Fruit fly (Drosophila melanogaster) whole organism, wandering third instar larva: ENCODE data around the gene Ero1L.

Experiments
- CG9705 ChIP-seq: fragments of 200-800 bp; sonication (Bioruptor generic); optimal IDR thresholded peaks from 2 replicates; lab custom pipeline; 2018; ENCODE audit warnings: missing biosample characterization, mild to moderate bottlenecking, missing genetic modification characterization
- Dfd ChIP-seq: fragments of >200 bp; optimal IDR thresholded peaks from 2 replicates; lab custom pipeline; 2017; ENCODE audit warnings: missing biosample characterization, missing genetic modification characterization
- Dif ChIP-seq: fragments of 200-275, 200-300 bp; sonication (Bioruptor generic); optimal IDR thresholded peaks from 2 replicates; lab custom pipeline; 2018; ENCODE audit warnings: missing biosample characterization, missing genetic modification characterization; ENCODE audit not compliant: partially characterized antibody
- HLH106 ChIP-seq: fragments of 200-800 bp; optimal IDR thresholded peaks from 3 replicates; lab custom pipeline; 2019; ENCODE audit warnings: missing biosample characterization, mild to moderate bottlenecking, missing genetic modification characterization, moderate library complexity
- Hnf4 ChIP-seq: fragments of 200-800 bp; sonication (Bioruptor generic); optimal IDR thresholded peaks from 2 replicates; lab custom pipeline; 2016; ENCODE audit warnings: missing biosample characterization, mild to moderate bottlenecking, missing genetic modification characterization
- Hr83 ChIP-seq: fragments of 200-300 bp; sonication (Bioruptor generic); optimal IDR thresholded peaks from 2 replicates; lab custom pipeline; 2016; ENCODE audit warnings: missing biosample characterization, mild to moderate bottlenecking, missing genetic modification characterization, moderate library complexity; ENCODE audit not compliant: poor library complexity, severe bottlenecking
- Jra ChIP-seq: sonication (Bioruptor generic); optimal IDR thresholded peaks from 2 replicates; lab custom pipeline; 2016; ENCODE audit warnings: missing biosample characterization, missing genetic modification characterization
- Myc ChIP-seq: fragments of >200 bp; optimal IDR thresholded peaks from 2 replicates; lab custom pipeline; 2017
- N ChIP-seq: fragments of >200 bp; optimal IDR thresholded peaks from 2 replicates; lab custom pipeline; 2018; ENCODE audit warnings: missing biosample characterization, missing external identifiers, missing genetic modification characterization
- OdsH ChIP-seq: fragments of 200-800 bp; sonication (Bioruptor generic); optimal IDR thresholded peaks from 2 replicates; lab custom pipeline; 2016; ENCODE audit warnings: missing biosample characterization, mild to moderate bottlenecking, missing genetic modification characterization
- Rel ChIP-seq, 2 experiments: fragments of 200-800 bp; sonication (Bioruptor generic) in 1 of 2; optimal IDR thresholded peaks; 2 replicates in 1 of 2; 3 replicates in 1 of 2; lab custom pipeline; 2016 to 2019; ENCODE audit warnings: mild to moderate bottlenecking in 2 of 2, missing biosample characterization in 2 of 2, missing genetic modification characterization in 2 of 2, moderate library complexity in 1 of 2
- Sp1 ChIP-seq: fragments of 200-800 bp; sonication (Bioruptor generic); optimal IDR thresholded peaks from 3 replicates; lab custom pipeline; 2019; ENCODE audit warnings: missing biosample characterization, mild to moderate bottlenecking, missing genetic modification characterization, moderate library complexity
- Vsx2 ChIP-seq: fragments of 200-300, 225-300 bp; sonication (Bioruptor generic); optimal IDR thresholded peaks from 2 replicates; lab custom pipeline; 2018; ENCODE audit warnings: missing biosample characterization, missing genetic modification characterization; ENCODE audit not compliant: partially characterized antibody
- br ChIP-seq: fragments of 200-800 bp; sonication (Bioruptor generic); optimal IDR thresholded peaks from 2 replicates; lab custom pipeline; 2016; ENCODE audit warnings: missing biosample characterization, missing genetic modification characterization
- brk ChIP-seq: fragments of 200-800 bp; sonication (Bioruptor generic); optimal IDR thresholded peaks from 2 replicates; lab custom pipeline; 2016; ENCODE audit warnings: missing biosample characterization, mild to moderate bottlenecking, missing genetic modification characterization
- dsf ChIP-seq: sonication (Bioruptor generic); optimal IDR thresholded peaks from 2 replicates; lab custom pipeline; 2016; ENCODE audit warnings: missing biosample characterization, missing genetic modification characterization, borderline replicate concordance
- foxo ChIP-seq, 2 experiments: fragments of 200-800 bp; sonication (Bioruptor generic); optimal IDR thresholded peaks; 2 replicates in 1 of 2; 3 replicates in 1 of 2; lab custom pipeline; 2016 to 2017; ENCODE audit warnings: missing biosample characterization in 2 of 2, missing genetic modification characterization in 2 of 2
- fru ChIP-seq: fragments of 200-800 bp; sonication (Bioruptor generic); optimal IDR thresholded peaks from 3 replicates; lab custom pipeline; 2016; ENCODE audit warnings: missing biosample characterization, mild to moderate bottlenecking, missing genetic modification characterization
- h ChIP-seq: fragments of 200-800 bp; sonication (Bioruptor generic); optimal IDR thresholded peaks from 3 replicates; lab custom pipeline; 2016; ENCODE audit warnings: missing biosample characterization, mild to moderate bottlenecking, missing genetic modification characterization
- jim ChIP-seq: fragments of 175-275, 200-325 bp; sonication (Bioruptor generic); optimal IDR thresholded peaks from 2 replicates; lab custom pipeline; 2016; ENCODE audit warnings: missing biosample characterization, mild to moderate bottlenecking, missing genetic modification characterization
- lola ChIP-seq: fragments of >200 bp; optimal IDR thresholded peaks from 2 replicates; lab custom pipeline; 2017; ENCODE audit warnings: missing biosample characterization, missing genetic modification characterization
- pan ChIP-seq: fragments of >200 bp; optimal IDR thresholded peaks from 2 replicates; lab custom pipeline; 2017
- psq ChIP-seq: fragments of 200-800 bp; sonication (Bioruptor generic); optimal IDR thresholded peaks from 3 replicates; lab custom pipeline; 2017; ENCODE audit warnings: missing biosample characterization, mild to moderate bottlenecking, missing genetic modification characterization, moderate library complexity
- rgr ChIP-seq: fragments of 200-800 bp; sonication (Bioruptor generic); optimal IDR thresholded peaks from 3 replicates; lab custom pipeline; 2016; ENCODE audit warnings: missing biosample characterization, mild to moderate bottlenecking, missing genetic modification characterization
- sage ChIP-seq: fragments of 200-800 bp; sonication (Bioruptor generic); optimal IDR thresholded peaks from 2 replicates; lab custom pipeline; 2016; ENCODE audit warnings: missing biosample characterization, mild to moderate bottlenecking, missing genetic modification characterization
- sv ChIP-seq: fragments of 200-800 bp; sonication (Bioruptor generic); optimal IDR thresholded peaks from 3 replicates; lab custom pipeline; 2016; ENCODE audit warnings: missing biosample characterization, missing genetic modification characterization
- usp ChIP-seq: fragments of >200 bp; optimal IDR thresholded peaks from 2 replicates; lab custom pipeline; 2017; ENCODE audit warnings: missing biosample characterization, missing genetic modification characterization
- woc ChIP-seq: sonication (Bioruptor generic); optimal IDR thresholded peaks from 2 replicates; lab custom pipeline; 2016; ENCODE audit warnings: missing biosample characterization, mild to moderate bottlenecking, missing genetic modification characterization

Gene Ero1L

dm6 chr3L:4219291-4220228, 49.4 kb downstream of the Ero1L start:
- peak; percentile 41 for TF ChIP-seq N
- peak; percentile 58 for TF ChIP-seq Vsx2
- no peak for TF ChIP-seq woc (GFP tag; lab: Kevin White, UChicago)
- TF ChIP-seq HLH106 (tag; lab: Kevin White, UChicago), result no peak
- peak; percentile 61 for TF ChIP-seq h (GFP tag; lab: Kevin White, UChicago)
- TF ChIP-seq Myc (lab: Kevin White, UChicago), result peak; percentile 95

- no peak for TF ChIP-seq dsf
- TF ChIP-seq CG9705 (GFP tag; lab: Kevin White, UChicago), result no peak
- peak; percentile 58 for TF ChIP-seq fru
- TF ChIP-seq rgr, result peak; percentile 56
- TF ChIP-seq Hr83, result peak; percentile 41
- TF ChIP-seq psq, result peak; percentile 4
- no peak for TF ChIP-seq Dif (GFP tag; lab: Kevin White, UChicago)
- TF ChIP-seq Hnf4, result peak; percentile 40
- peak; percentile 7 for TF ChIP-seq br (GFP tag; lab: Kevin White, UChicago)
- peak; percentile 34 for TF ChIP-seq OdsH (GFP tag; lab: Kevin White, UChicago)
- TF ChIP-seq Dfd (GFP tag; lab: Kevin White, UChicago), result no peak
- TF ChIP-seq h (GFP tag; lab: Kevin White, UChicago), result peak; percentile 4
- peak in 1 of 2 experiments; percentile 22 for TF ChIP-seq foxo (GFP tag; optimal IDR thresholded peaks at IDR 0.05; lab: Kevin White, UChicago)
- no peak for TF ChIP-seq Rel (GFP tag; optimal IDR thresholded peaks at IDR 0.05; lab: Kevin White, UChicago)
- TF ChIP-seq Rel (tag; optimal IDR thresholded peaks at IDR 0.05; lab: Kevin White, UChicago), result no peak
- TF ChIP-seq Jra (GFP tag; lab: Kevin White, UChicago), result no peak
- TF ChIP-seq N, result no peak
- TF ChIP-seq, all 38 proteins: peak for 9
Measured at dm6 chr3L:4220679-4221078, 50.5 kb downstream of the Ero1L start.

dm6 chr3L:4221226-4221770, 51.1 kb downstream of the Ero1L start:
- no peak for TF ChIP-seq Rel (GFP tag; optimal IDR thresholded peaks at IDR 0.05; lab: Kevin White, UChicago)
- peak; percentile 44 for TF ChIP-seq Rel (tag; optimal IDR thresholded peaks at IDR 0.05; lab: Kevin White, UChicago)
- TF ChIP-seq pan, result no peak
- no peak for TF ChIP-seq Sp1 (GFP tag; lab: Kevin White, UChicago)

- no peak for TF ChIP-seq lola (GFP tag; lab: Kevin White, UChicago)
- no peak for TF ChIP-seq psq
- TF ChIP-seq sv (GFP tag; lab: Kevin White, UChicago), result no peak
- TF ChIP-seq sage, result no peak
- TF ChIP-seq OdsH (GFP tag; lab: Kevin White, UChicago), result no peak
- TF ChIP-seq foxo (GFP tag; optimal IDR thresholded peaks at IDR 0.05; lab: Kevin White, UChicago), result no peak
- no peak for TF ChIP-seq fru
- no peak for TF ChIP-seq Dfd (GFP tag; lab: Kevin White, UChicago)
- TF ChIP-seq dsf, result no peak
- TF ChIP-seq usp (GFP tag; lab: Kevin White, UChicago), result no peak
- no peak for TF ChIP-seq Rel (GFP tag; optimal IDR thresholded peaks at IDR 0.05; lab: Kevin White, UChicago)
- no peak for TF ChIP-seq Rel (tag; optimal IDR thresholded peaks at IDR 0.05; lab: Kevin White, UChicago)
- TF ChIP-seq jim, result no peak
- TF ChIP-seq brk (GFP tag; lab: Kevin White, UChicago), result no peak
Measured at dm6 chr3L:4221792-4222191, 51.6 kb downstream of the Ero1L start.
